Fruit fly (Drosophila melanogaster): ENCODE results near the gene DAAM.

The DAAM gene

DNA sequence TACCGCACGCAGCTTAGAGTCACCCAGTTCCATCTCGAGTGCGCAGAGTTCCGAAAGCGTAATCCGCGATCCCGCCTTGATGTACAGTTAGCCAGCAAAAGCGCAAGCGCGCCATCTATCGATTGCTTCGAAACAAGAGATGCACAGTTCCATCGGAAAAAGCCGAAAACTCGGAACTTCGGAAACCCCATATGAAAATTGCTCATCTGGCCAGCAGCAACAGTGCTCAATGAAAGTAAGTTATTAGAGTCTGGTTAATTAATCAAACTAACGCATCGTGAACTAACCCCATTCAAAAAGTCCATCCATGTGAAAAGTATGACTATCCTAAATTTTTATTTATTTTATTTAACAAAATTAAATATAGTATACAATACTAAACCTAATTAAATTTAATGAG is 35.3 kb upstream of the DAAM start, which contains the start of gene png:
Gene png, minus strand, starts transcription at position 101 of the 400 bp plus-strand sequence.
- TF ChIP-seq brk (GFP tag; optimal IDR thresholded peaks at IDR 0.05) (no peak), fru (GFP tag; optimal IDR thresholded peaks at IDR 0.05) (no peak), Mio (GFP tag; optimal IDR thresholded peaks at IDR 0.05) (no peak), Dfd (GFP tag; optimal IDR thresholded peaks at IDR 0.05) (no peak), Sp1 (GFP tag; optimal IDR thresholded peaks at IDR 0.05) (no peak), Dif (GFP tag; optimal IDR thresholded peaks at IDR 0.05; ENCODE audit: partially characterized antibody) (no peak), Jra (GFP tag; optimal IDR thresholded peaks at IDR 0.05) (no peak)

DNA sequence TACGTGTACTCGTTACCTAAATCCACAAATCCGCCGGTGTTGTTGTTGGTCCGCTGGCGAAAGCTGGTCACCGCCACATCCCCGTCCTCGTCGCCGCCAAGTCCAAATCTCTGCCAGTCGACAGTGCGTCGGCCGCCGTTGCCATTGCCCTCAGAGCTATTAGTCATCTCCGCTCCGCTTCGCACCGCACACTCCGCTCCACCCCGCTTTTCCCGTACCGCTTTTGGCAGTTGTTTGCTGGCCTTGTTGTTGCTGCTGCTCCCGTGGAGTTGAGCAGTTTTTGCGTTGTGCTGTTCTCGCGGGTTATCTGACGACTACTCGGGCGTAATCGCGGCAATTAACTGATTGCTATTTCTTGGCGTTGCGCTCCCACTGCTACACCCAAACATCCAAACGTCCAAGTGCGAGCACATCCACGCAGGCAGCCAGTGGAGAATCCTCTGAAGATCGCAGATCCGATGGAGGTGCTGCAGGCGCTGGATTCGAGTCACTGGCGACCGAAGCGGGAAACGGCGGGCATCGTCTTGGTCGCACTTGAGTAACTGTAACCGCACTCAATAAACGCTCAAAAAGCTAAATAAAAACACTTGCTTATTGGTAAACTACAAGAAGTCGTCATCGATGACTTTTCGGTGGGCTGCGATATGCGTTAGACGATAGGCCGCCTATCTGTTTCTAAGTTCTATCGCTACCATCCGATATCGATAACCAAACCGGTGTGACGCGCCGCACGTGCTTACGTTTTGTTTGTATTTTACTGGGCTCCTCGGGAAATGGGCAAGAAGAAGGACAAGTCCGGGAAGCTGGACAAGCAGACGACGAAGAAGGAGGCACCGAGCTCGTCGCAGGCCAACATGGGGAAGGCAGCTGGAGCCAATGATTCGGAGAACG is 31.4 kb upstream of the DAAM start, which contains the start of the genes CG12773 and CG11417:
Gene CG12773, minus strand, starts transcription at position 660 of the 891 bp plus-strand sequence.
Gene CG11417, plus strand, starts transcription at position 693 of the 891 bp plus-strand sequence.
- TF ChIP-seq Myc (optimal IDR thresholded peaks at IDR 0.05) (peak; percentile 16), Jra (GFP tag; optimal IDR thresholded peaks at IDR 0.05) (peak; percentile 75), Dif (GFP tag; optimal IDR thresholded peaks at IDR 0.05; ENCODE audit: partially characterized antibody) (peak; percentile 9), h (GFP tag; optimal IDR thresholded peaks at IDR 0.05) (peak; percentile 27), GATAd (GFP tag; optimal IDR thresholded peaks at IDR 0.05) (no peak), Sp1 (GFP tag; optimal IDR thresholded peaks at IDR 0.05) (peak; percentile 11), dl (GFP tag; optimal IDR thresholded peaks at IDR 0.05; ENCODE audit: insufficient read depth in 1 of 2, partially characterized antibody in 2 of 2) (no peak)

DNA sequence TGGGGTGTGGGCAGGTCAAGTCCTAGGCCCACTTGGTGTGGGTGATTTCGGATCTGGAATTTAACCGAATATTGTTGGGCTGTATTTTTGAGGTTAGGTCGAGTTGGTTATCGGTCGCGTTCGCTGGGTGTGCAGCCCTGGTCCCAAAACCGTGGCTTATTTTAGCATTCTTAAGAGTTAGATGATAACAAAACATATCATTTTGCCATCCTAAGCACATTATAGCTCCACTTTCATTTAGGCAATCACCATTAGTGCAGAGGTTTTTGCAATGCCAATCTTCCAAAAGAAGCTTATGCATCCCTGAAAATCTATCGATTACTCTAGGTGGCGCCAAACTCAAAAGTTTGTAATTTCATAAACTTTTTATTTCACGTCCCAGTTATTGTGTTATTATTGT is 27.1 kb upstream of the DAAM start, which contains the start of gene MTPAP:
Gene MTPAP, minus strand, starts transcription at position 103 of the 400 bp plus-strand sequence.
- TF ChIP-seq sage (GFP tag; optimal IDR thresholded peaks at IDR 0.05) (no peak), CG32264 (GFP tag; optimal IDR thresholded peaks at IDR 0.05) (no peak), h (GFP tag; optimal IDR thresholded peaks at IDR 0.05) (peak; percentile 9), tai (GFP tag; optimal IDR thresholded peaks at IDR 0.05) (no peak), Vsx2 (GFP tag; optimal IDR thresholded peaks at IDR 0.05; ENCODE audit: partially characterized antibody) (no peak), dl (GFP tag; optimal IDR thresholded peaks at IDR 0.05; ENCODE audit: insufficient read depth in 1 of 2, partially characterized antibody in 2 of 2) (no peak), Sp1 (GFP tag; optimal IDR thresholded peaks at IDR 0.05) (peak; percentile 11), HLH106 (tag; optimal IDR thresholded peaks at IDR 0.05) (peak; percentile 5), Dif (GFP tag; optimal IDR thresholded peaks at IDR 0.05; ENCODE audit: partially characterized antibody) (no peak), Myc (optimal IDR thresholded peaks at IDR 0.05) (peak; percentile 51)

DNA sequence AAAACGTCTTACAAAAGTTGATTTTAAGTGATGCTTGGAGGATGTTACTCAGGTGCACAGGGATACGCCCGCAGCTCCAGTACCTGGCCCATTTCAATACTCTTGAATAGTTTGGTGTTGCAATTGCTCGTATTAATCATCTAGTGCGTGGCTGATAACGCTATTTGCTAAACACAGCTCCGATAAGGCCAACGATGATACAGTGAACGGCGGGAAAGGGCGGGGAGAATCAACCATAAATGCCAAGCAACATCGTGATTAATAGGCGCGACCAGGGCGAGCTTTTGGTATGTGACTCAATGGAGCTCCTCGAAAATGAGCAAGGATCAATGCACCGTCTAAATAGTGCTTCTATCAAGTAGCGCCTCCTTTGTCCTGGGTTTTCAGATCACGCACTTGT is 24.7 kb upstream of the DAAM start:
- TF ChIP-seq Dfd (GFP tag; optimal IDR thresholded peaks at IDR 0.05) (no peak), Vsx2 (GFP tag; optimal IDR thresholded peaks at IDR 0.05; ENCODE audit: partially characterized antibody) (no peak)

DNA sequence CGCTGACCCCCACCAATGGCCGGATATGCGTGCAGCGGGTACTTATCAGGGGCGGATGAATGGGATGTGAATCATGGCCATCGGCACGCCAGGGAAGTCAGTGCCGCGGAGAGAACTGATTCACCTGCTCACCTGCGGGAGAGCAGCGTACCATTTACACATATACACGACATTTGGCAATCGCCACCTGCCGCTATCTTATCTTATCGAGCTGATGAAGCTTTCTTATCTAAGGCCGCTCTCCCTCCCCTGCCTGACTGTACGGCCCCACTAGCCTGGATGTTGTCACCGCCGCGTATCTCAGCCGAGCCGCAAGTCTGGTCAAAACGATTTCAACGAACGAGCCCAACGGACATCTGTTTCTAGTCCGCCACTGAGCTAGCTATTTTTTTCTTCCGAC is 24.1 kb upstream of the DAAM start, which contains the start of gene Tsp2A:
Gene Tsp2A, plus strand, starts transcription at position 298 of the 400 bp plus-strand sequence.
- TF ChIP-seq brk (GFP tag; optimal IDR thresholded peaks at IDR 0.05) (no peak), psq (GFP tag; optimal IDR thresholded peaks at IDR 0.05) (no peak), h (GFP tag; optimal IDR thresholded peaks at IDR 0.05) (peak; percentile 37)

DNA sequence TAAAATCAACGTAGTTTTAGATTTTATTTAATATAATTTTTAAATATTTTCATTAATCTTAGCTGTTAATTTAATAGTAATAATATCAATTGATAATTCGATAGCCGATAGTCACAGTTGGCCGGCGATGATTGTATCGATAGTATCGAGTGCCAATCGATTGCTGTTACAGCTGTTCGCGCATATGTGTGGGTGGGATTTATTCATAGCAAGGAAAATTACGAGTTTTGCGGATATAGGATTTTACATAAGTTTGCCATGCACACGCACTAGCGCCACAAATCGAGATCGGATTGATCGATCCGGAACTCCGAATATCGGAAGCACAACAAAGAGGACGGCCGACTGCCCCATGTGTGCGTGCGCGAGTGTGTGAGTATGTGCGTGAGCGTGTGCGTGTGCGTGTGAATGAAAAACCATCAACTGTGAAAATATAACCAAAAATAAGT is 19.8 kb upstream of the DAAM start, which contains the start of gene Naa30A:
Gene Naa30A, plus strand, starts transcription at position 163 of the 449 bp plus-strand sequence.
- TF ChIP-seq Jra (GFP tag; optimal IDR thresholded peaks at IDR 0.05), result no peak
- TF ChIP-seq N (GFP tag; optimal IDR thresholded peaks at IDR 0.05), result peak; percentile 20
- no peak for TF ChIP-seq sage (GFP tag; optimal IDR thresholded peaks at IDR 0.05)
- TF ChIP-seq Hr78 (GFP tag; optimal IDR thresholded peaks at IDR 0.05), result no peak
- peak; percentile 10 for TF ChIP-seq rgr (GFP tag; optimal IDR thresholded peaks at IDR 0.05)
- peak; percentile 29 for TF ChIP-seq h (GFP tag; optimal IDR thresholded peaks at IDR 0.05)
- peak; percentile 25 for TF ChIP-seq psq (GFP tag; optimal IDR thresholded peaks at IDR 0.05)
- TF ChIP-seq dmrt93B (GFP tag; optimal IDR thresholded peaks at IDR 0.05), result no peak

DNA sequence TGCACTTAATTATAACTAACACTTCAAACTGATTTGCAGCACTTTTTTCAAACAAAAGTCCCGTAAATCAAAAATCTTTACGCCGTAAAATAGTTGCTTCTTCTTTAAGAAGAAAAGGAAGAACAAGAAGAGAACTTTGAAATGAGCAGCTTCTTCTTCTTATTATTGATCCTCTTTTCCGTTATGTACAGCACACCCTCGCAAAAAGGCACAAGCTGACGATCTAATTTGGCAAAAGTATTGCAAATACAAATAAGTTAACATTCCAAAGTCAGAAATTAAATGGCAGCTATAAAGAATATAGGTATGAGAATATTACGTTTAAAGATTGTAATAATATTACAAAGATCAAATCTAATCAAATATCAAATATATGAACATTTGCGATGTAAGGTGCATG is 19.4 kb upstream of the DAAM start, which contains the start of gene CG11409:
Gene CG11409, minus strand, starts transcription at position 60 of the 400 bp plus-strand sequence.
- TF ChIP-seq dl (GFP tag; optimal IDR thresholded peaks at IDR 0.05; ENCODE audit: insufficient read depth in 1 of 2, partially characterized antibody in 2 of 2) (no peak), foxo (GFP tag; optimal IDR thresholded peaks at IDR 0.05) (peak in 1 of 2 experiments; percentile 23), N (GFP tag; optimal IDR thresholded peaks at IDR 0.05) (no peak), sage (GFP tag; optimal IDR thresholded peaks at IDR 0.05) (no peak), sv (GFP tag; optimal IDR thresholded peaks at IDR 0.05) (no peak), brk (GFP tag; optimal IDR thresholded peaks at IDR 0.05) (no peak)
